Worm (Caenorhabditis elegans) whole organism, L3 larva: ENCODE data around the gene C16C4.18.
"Not testable (repeated sequence)": the region's sequence is repeated elsewhere in the genome, so short reads cannot be mapped to it uniquely, and the experiment has no call there.

Experiments
- R02D3.7 ChIP-seq: fragments of 150-350 bp; optimal IDR thresholded peaks from 2 replicates; lab custom pipeline; 2014; ENCODE audit warnings: missing biosample characterization, missing genetic modification characterization
- ZK546.5 ChIP-seq: sonication (generic microtip); optimal IDR thresholded peaks from 2 replicates; lab custom pipeline; 2017; ENCODE audit warnings: missing biosample characterization, missing genetic modification characterization
- ama-1 ChIP-seq: fragments of 150-350 bp; optimal IDR thresholded peaks from 2 replicates; lab custom pipeline; 2018
- ceh-16 ChIP-seq: sonication (generic microtip); optimal IDR thresholded peaks from 2 replicates; lab custom pipeline; 2017; ENCODE audit warnings: missing biosample characterization, missing genetic modification characterization
- ceh-28 ChIP-seq: fragments of 150-350 bp; optimal IDR thresholded peaks from 2 replicates; lab custom pipeline; 2014; ENCODE audit warnings: missing biosample characterization, missing genetic modification reagents, missing genetic modification characterization
- ceh-82 ChIP-seq: fragments of 150-350 bp; optimal IDR thresholded peaks from 2 replicates; lab custom pipeline; 2014; ENCODE audit warnings: missing biosample characterization, missing genetic modification characterization
- ceh-9 ChIP-seq: sonication (generic microtip); optimal IDR thresholded peaks from 2 replicates; lab custom pipeline; 2018; ENCODE audit warnings: missing biosample characterization, missing genetic modification characterization
- egl-27 ChIP-seq: sonication (generic microtip); optimal IDR thresholded peaks from 4 replicates; lab custom pipeline; 2017; ENCODE audit warnings: missing biosample characterization, missing genetic modification reagents, missing genetic modification characterization
- elt-1 ChIP-seq: fragments of 150-350 bp; optimal IDR thresholded peaks from 2 replicates; lab custom pipeline; 2014; ENCODE audit warnings: missing biosample characterization, missing genetic modification characterization
- elt-2 ChIP-seq: sonication (generic microtip); optimal IDR thresholded peaks from 2 replicates; lab custom pipeline; 2016; ENCODE audit warnings: missing genetic modification reagents, mild to moderate bottlenecking, missing genetic modification characterization, missing compliant biosample characterization
- eor-1 ChIP-seq, 2 experiments: fragments of 150-350 bp; optimal IDR thresholded peaks; 2 replicates each; lab custom pipeline; 2014 to 2018; ENCODE audit warnings: missing biosample characterization in 2 of 2, missing genetic modification characterization in 2 of 2
- fkh-10 ChIP-seq: sonication (generic microtip); optimal IDR thresholded peaks from 2 replicates; lab custom pipeline; 2017; ENCODE audit warnings: missing biosample characterization, missing genetic modification reagents, missing genetic modification characterization
- fkh-2 ChIP-seq: fragments of 150-350 bp; optimal IDR thresholded peaks from 2 replicates; lab custom pipeline; 2014; ENCODE audit warnings: missing biosample characterization, missing genetic modification reagents, missing genetic modification characterization
- fos-1 ChIP-seq: fragments of 150-350 bp; optimal IDR thresholded peaks from 2 replicates; lab custom pipeline; 2014; ENCODE audit warnings: missing biosample characterization, missing genetic modification characterization
- hmg-11 ChIP-seq: sonication (generic microtip); optimal IDR thresholded peaks from 2 replicates; lab custom pipeline; 2016; ENCODE audit warnings: missing genetic modification characterization, missing compliant biosample characterization
- jun-1 ChIP-seq: fragments of 150-350 bp; optimal IDR thresholded peaks from 2 replicates; lab custom pipeline; 2014; ENCODE audit warnings: missing biosample characterization, missing genetic modification reagents, missing genetic modification characterization
- lin-15B ChIP-seq: fragments of 150-350 bp; optimal IDR thresholded peaks from 2 replicates; lab custom pipeline; 2014; ENCODE audit warnings: missing biosample characterization, missing genetic modification characterization
- lin-39 ChIP-seq: fragments of 150-350 bp; optimal IDR thresholded peaks from 2 replicates; lab custom pipeline; 2018; ENCODE audit warnings: missing biosample characterization, missing genetic modification reagents, missing genetic modification characterization
- mml-1 ChIP-seq: fragments of 150-350 bp; sonication (generic microtip); optimal IDR thresholded peaks from 3 replicates; lab custom pipeline; 2014; ENCODE audit warnings: missing biosample characterization, missing genetic modification characterization
- nfya-1 ChIP-seq: sonication (generic microtip); optimal IDR thresholded peaks from 2 replicates; lab custom pipeline; 2017; ENCODE audit warnings: missing genetic modification characterization, mild to moderate bottlenecking, missing compliant biosample characterization, antibody characterized with exemption, moderate library complexity; ENCODE audit not compliant: insufficient read depth
- nhr-11 ChIP-seq: fragments of 150-350 bp; optimal IDR thresholded peaks from 2 replicates; lab custom pipeline; 2014; ENCODE audit warnings: missing biosample characterization, missing genetic modification characterization
- nhr-12 ChIP-seq: fragments of 150-350 bp; optimal IDR thresholded peaks from 2 replicates; lab custom pipeline; 2014; ENCODE audit warnings: missing biosample characterization, missing genetic modification characterization
- nhr-237 ChIP-seq: fragments of 150-350 bp; optimal IDR thresholded peaks from 2 replicates; lab custom pipeline; 2014; ENCODE audit warnings: missing biosample characterization, missing genetic modification characterization
- nhr-28 ChIP-seq: fragments of 150-350 bp; optimal IDR thresholded peaks from 2 replicates; lab custom pipeline; 2014; ENCODE audit warnings: missing biosample characterization, missing genetic modification characterization
- nhr-43 ChIP-seq: sonication (generic microtip); optimal IDR thresholded peaks from 2 replicates; lab custom pipeline; 2016; ENCODE audit warnings: mild to moderate bottlenecking, missing genetic modification characterization, missing compliant biosample characterization; ENCODE audit not compliant: poor library complexity, severe bottlenecking
- nhr-67 ChIP-seq: fragments of 150-350 bp; optimal IDR thresholded peaks from 2 replicates; lab custom pipeline; 2014; ENCODE audit warnings: missing biosample characterization, missing genetic modification characterization
- nhr-76 ChIP-seq: fragments of 150-350 bp; sonication (generic microtip); optimal IDR thresholded peaks from 5 replicates; lab custom pipeline; 2014; ENCODE audit warnings: missing biosample characterization, missing genetic modification characterization
- nhr-77 ChIP-seq: fragments of 150-350 bp; optimal IDR thresholded peaks from 2 replicates; lab custom pipeline; 2014; ENCODE audit warnings: missing biosample characterization, missing genetic modification characterization
- pha-4 ChIP-seq: fragments of 150-350 bp; optimal IDR thresholded peaks from 2 replicates; lab custom pipeline; 2014; ENCODE audit warnings: missing biosample characterization, missing genetic modification reagents, missing genetic modification characterization
- pqm-1 ChIP-seq: fragments of 150-350 bp; optimal IDR thresholded peaks from 2 replicates; lab custom pipeline; 2017; ENCODE audit warnings: missing biosample characterization, missing genetic modification characterization, inconsistent platforms
- sea-2 ChIP-seq: fragments of 150-350 bp; sonication (generic microtip); optimal IDR thresholded peaks from 4 replicates; lab custom pipeline; 2014; ENCODE audit warnings: missing biosample characterization, missing genetic modification reagents, missing genetic modification characterization
- skn-1 ChIP-seq: fragments of 150-350 bp; optimal IDR thresholded peaks from 2 replicates; lab custom pipeline; 2014; ENCODE audit warnings: missing biosample characterization, missing genetic modification characterization
- snpc-4 ChIP-seq: fragments of 150-350 bp; optimal IDR thresholded peaks from 2 replicates; lab custom pipeline; 2014; ENCODE audit warnings: missing biosample characterization, missing genetic modification characterization
- tbx-2 ChIP-seq: sonication (generic microtip); optimal IDR thresholded peaks from 2 replicates; lab custom pipeline; 2016; ENCODE audit warnings: mild to moderate bottlenecking, missing genetic modification characterization, missing compliant biosample characterization
- unc-62 ChIP-seq: fragments of 150-350 bp; sonication (generic microtip); optimal IDR thresholded peaks from 4 replicates; lab custom pipeline; 2014; ENCODE audit warnings: missing biosample characterization, missing genetic modification reagents, missing genetic modification characterization
- zag-1 ChIP-seq: fragments of 150-350 bp; optimal IDR thresholded peaks from 2 replicates; lab custom pipeline; 2014; ENCODE audit warnings: missing biosample characterization, missing genetic modification characterization
- ztf-4 ChIP-seq: fragments of 150-350 bp; optimal IDR thresholded peaks from 2 replicates; lab custom pipeline; 2014; ENCODE audit warnings: missing biosample characterization, missing genetic modification characterization

The C16C4.18 gene

DNA sequence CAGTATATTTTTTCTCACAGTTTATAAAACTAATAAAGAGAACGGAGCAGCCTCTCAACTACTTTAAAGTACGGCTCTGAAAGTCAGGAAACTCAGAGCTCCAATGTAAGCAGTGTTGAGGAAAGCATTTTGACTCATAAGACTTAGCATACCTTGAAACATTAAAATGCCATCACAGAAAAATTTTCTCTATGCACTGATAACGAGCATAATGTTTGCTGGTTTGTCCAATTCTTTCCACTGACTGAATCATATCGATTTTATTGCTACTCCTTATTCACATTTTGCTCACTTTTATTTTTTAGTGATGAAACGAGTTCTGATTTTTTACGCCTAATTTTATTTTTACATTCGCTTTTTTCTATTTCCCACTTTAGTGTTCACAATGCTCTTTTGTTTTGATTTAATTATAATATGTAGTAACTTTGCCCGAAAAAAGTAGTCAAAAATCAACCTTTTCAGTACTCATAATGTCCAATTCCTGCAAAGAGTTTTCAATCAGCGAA, 29.2 kb downstream of the C16C4.18 start, which contains the start of gene math-39:
TSS of gene math-39 (plus strand) at position 456 of the 506 bp plus-strand sequence.
- TF ChIP-seq mml-1 (tag; lab: Kevin White, UChicago) (no peak), elt-2 (tag; lab: Kevin White, UChicago) (peak; percentile 51), zag-1 (tag; lab: Kevin White, UChicago) (no peak)

DNA sequence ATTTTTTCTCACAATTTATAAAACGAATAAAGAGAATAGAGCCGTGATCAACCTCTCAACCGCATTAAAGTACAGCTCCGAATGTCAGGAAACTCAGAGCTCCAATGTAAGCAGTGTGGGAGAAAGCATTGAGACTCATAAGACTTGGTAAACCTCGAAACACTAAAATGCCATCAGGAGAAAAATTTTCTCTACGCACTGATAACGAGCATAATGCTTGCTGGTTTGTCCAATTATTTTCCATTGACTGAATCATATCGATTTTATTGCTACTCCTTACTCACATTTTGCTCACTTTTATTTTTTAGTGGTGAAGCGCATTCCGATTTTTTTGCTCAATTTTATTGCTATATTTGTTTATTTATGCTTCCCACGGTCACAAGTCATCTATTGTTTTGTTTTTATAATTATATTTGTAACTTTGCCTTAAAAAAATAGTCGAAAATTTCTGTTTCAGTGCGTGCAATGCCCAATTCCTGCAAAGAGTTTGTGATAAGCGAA, 30.9 kb downstream of the C16C4.18 start, which contains the start of gene math-40:
TSS of gene math-40 (plus strand) at position 451 of the 501 bp plus-strand sequence.
- TF ChIP-seq elt-2 (tag; lab: Kevin White, UChicago) (peak; percentile 62), pqm-1 (peak; percentile 41), hmg-11 (tag; lab: Kevin White, UChicago) (no peak), tbx-2 (tag; lab: Kevin White, UChicago) (no peak)

DNA sequence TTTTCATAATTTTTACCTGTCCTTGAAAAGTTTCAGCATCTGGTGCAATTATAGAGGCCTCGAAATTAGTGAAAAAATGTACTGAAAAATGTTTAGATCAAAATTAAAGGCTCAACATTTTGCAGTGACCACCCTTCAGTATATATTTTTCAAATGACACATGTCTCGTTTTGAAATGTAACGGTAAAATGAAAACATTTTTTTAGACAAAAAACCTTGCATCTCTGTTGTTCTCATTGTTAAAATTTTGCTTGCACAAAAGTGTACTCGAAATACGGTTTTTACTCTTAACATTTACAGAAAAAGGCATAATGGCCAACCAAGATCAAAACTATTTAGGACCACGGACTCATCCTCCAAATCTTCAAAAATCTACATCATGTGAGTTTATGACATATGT, 36.8 kb downstream of the C16C4.18 start, which contains the start of gene math-41:
TSS of gene math-41 (plus strand) at position 301 of the 400 bp plus-strand sequence.
- not testable (repeated sequence) for TF ChIP-seq nfya-1; elt-2 (tag; lab: Kevin White, UChicago); nhr-67 (tag; lab: Kevin White, UChicago)

DNA sequence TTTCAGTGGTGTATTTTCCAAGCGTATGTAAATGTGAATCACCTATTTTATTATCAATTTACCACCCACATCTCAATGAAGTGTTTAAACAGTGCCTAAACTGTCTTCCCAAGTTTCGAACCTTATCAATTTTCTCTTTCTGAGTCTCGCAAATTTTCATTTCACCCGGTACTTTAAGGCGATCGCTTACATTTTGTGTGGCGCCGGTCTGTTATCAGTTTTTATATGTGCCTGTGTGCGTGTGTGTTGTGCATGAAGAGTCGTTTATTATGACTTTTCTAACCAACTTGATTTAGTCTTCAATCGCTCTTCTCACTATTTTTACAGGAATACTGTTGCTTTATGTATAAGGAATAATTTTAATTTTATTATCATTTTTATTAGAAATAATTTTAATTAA, 37.5 kb downstream of the C16C4.18 start:
- peak; percentile 57 for TF ChIP-seq elt-2 (tag; lab: Kevin White, UChicago)

DNA sequence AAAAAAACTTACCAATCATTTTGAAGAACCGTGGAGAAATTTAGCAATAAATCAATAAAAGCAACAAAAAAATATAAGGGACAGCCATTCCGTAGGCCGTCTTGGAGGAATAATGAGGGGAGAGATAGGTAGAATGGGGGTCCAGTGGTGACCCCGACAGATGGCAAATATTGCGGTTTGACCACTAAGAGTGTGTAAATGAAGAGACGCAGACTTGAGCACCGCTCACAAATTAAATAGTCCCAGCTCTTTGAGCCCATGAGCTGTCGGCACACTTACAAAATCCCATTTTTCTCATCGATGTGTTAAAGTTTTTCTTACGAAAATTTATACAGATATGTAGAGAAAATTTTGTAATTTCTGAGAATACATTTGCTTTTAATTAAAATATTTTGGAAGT, 40.4 kb downstream of the C16C4.18 start, which contains the start of gene fbxa-3:
TSS of gene fbxa-3 (minus strand) at position 101 of the 400 bp plus-strand sequence.
- TF ChIP-seq nhr-11 (tag; lab: Kevin White, UChicago) (no peak), ceh-28 (tag; lab: Kevin White, UChicago) (no peak), hmg-11 (tag; lab: Kevin White, UChicago) (no peak), nhr-67 (tag; lab: Kevin White, UChicago) (no peak), mml-1 (tag; lab: Kevin White, UChicago) (no peak), nhr-43 (tag; lab: Kevin White, UChicago) (no peak), fkh-2 (tag; lab: Kevin White, UChicago) (no peak), ceh-16 (tag; lab: Kevin White, UChicago) (no peak), nhr-12 (tag; lab: Kevin White, UChicago) (no peak), eor-1 (tag; optimal IDR thresholded peaks at IDR 0.05; lab: Kevin White, UChicago) (no peak), ceh-9 (tag; lab: Kevin White, UChicago) (no peak), snpc-4 (tag; lab: Kevin White, UChicago) (no peak), nhr-237 (tag; lab: Kevin White, UChicago) (no peak), fos-1 (tag; lab: Kevin White, UChicago) (no peak), elt-2 (tag; lab: Kevin White, UChicago) (no peak)

DNA sequence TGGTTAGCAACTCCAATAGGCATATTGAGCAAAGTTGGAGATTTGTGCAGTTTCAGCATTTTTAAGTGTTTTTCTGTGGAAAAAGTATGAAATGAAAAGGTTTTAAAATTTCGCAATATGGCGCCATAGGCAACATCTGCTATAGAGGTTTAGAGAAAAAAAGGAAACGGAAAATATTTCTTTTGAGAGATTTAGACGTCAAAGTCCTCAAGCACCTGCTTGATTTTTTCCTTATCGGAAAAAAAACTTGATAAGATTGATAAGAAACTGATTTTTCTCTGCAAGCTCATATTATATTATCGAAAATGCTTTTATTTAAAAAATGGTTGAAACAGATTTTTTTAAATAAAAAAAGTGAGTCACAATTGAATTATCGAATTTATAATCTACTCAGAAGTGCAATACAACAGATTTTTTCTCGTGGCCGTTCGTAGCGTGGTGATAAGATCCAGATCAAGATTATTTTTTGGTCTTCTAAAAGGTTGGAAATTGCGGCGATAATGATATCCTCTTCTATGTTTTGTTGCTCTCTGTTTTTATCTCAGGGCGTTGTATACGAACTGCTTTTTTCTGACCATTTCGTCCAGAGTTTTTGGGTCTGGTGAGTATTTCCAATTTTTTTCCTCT, 41.1 kb downstream of the C16C4.18 start, which contains the start of gene fbxc-19:
TSS of gene fbxc-19 (plus strand) at position 536 of the 627 bp plus-strand sequence.
- TF ChIP-seq eor-1 (tag; optimal IDR thresholded peaks at IDR 0.05; lab: Kevin White, UChicago) = no peak
- TF ChIP-seq ceh-16 (tag; lab: Kevin White, UChicago) = no peak
- TF ChIP-seq nhr-67 (tag; lab: Kevin White, UChicago) = no peak
- TF ChIP-seq sea-2 = no peak
- TF ChIP-seq nhr-12 (tag; lab: Kevin White, UChicago) = no peak
- TF ChIP-seq pha-4 (tag; lab: Kevin White, UChicago) = peak; percentile 89
- peak; percentile 85 for TF ChIP-seq jun-1
- no peak for TF ChIP-seq ceh-82
- peak; percentile 21 for TF ChIP-seq lin-15B
- TF ChIP-seq zag-1 (tag; lab: Kevin White, UChicago) = no peak
- TF ChIP-seq ceh-9 (tag; lab: Kevin White, UChicago) = no peak
- no peak for TF ChIP-seq lin-39
- TF ChIP-seq ceh-28 (tag; lab: Kevin White, UChicago) = peak; percentile 79
- TF ChIP-seq unc-62 = no peak
- no peak for TF ChIP-seq tbx-2 (tag; lab: Kevin White, UChicago)
- peak; percentile 31 for TF ChIP-seq nhr-77
- no peak for TF ChIP-seq nhr-76 (tag; lab: Kevin White, UChicago)
- TF ChIP-seq egl-27 = no peak
- TF ChIP-seq R02D3.7 = peak; percentile 7
- no peak for TF ChIP-seq snpc-4 (tag; lab: Kevin White, UChicago)
- no peak for TF ChIP-seq nhr-28 (tag; lab: Kevin White, UChicago)
- TF ChIP-seq ama-1 (lab: Kevin White, UChicago) = no peak
- peak; percentile 98 for TF ChIP-seq pqm-1
- peak; percentile 14 for TF ChIP-seq hmg-11 (tag; lab: Kevin White, UChicago)
- TF ChIP-seq ztf-4 (tag; lab: Kevin White, UChicago) = no peak
- TF ChIP-seq mml-1 (tag; lab: Kevin White, UChicago) = no peak
- no peak for TF ChIP-seq ZK546.5
- peak; percentile 26 for TF ChIP-seq skn-1 (tag; lab: Kevin White, UChicago)
- no peak for TF ChIP-seq elt-1 (tag; lab: Kevin White, UChicago)
- no peak for TF ChIP-seq fkh-10
- TF ChIP-seq nhr-11 (tag; lab: Kevin White, UChicago) = no peak
- no peak for TF ChIP-seq nhr-237 (tag; lab: Kevin White, UChicago)
- TF ChIP-seq nhr-43 (tag; lab: Kevin White, UChicago) = no peak
